Worm (Caenorhabditis elegans): ENCODE data around the gene rmd-3.

DNA sequence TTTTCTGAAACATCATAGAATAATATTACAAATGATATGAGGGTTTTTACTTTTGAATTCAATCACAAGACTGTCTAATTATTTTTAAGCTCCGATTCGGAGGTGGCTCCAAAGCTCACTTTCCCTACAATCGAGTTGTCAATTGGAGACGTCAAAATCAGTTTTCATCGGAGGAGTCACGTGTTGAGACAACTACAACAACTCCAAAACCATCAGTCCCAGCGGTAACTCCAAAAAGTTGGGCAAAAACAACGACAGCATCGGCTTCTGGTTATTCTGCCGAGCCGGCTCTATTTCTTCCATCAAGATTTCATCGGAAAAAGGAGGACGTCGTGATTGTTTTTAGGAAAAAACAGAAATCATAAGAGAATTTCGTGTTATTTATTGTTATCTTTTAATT, 44.7 kb upstream of the rmd-3 start:
- TF ChIP-seq jun-1 (tag; optimal IDR thresholded peaks at IDR 0.05) (no peak), elt-2 (tag; optimal IDR thresholded peaks at IDR 0.05) (no peak), pha-4 (tag; optimal IDR thresholded peaks at IDR 0.05) (no peak), nhr-76 (tag; optimal IDR thresholded peaks at IDR 0.05) (no peak), lin-15B (tag; optimal IDR thresholded peaks at IDR 0.05) (no peak), ZK546.5 (tag; optimal IDR thresholded peaks at IDR 0.05) (no peak), mdl-1 (tag; optimal IDR thresholded peaks at IDR 0.05) (no peak), daf-12 (tag; optimal IDR thresholded peaks at IDR 0.05) (no peak), snpc-4 (tag; optimal IDR thresholded peaks at IDR 0.05) (no peak), sea-2 (GFP tag; optimal IDR thresholded peaks at IDR 0.05) (no peak), elt-3 (tag; optimal IDR thresholded peaks at IDR 0.05) (no peak), ceh-82 (tag; optimal IDR thresholded peaks at IDR 0.05) (no peak), egl-27 (tag; optimal IDR thresholded peaks at IDR 0.05) (no peak), ama-1 (optimal IDR thresholded peaks at IDR 0.05) (no peak)

Data from whole organism, L3 larva.